Worm (Caenorhabditis elegans): ENCODE data around the gene Y38F1A.4.

The Y38F1A.4 gene

DNA sequence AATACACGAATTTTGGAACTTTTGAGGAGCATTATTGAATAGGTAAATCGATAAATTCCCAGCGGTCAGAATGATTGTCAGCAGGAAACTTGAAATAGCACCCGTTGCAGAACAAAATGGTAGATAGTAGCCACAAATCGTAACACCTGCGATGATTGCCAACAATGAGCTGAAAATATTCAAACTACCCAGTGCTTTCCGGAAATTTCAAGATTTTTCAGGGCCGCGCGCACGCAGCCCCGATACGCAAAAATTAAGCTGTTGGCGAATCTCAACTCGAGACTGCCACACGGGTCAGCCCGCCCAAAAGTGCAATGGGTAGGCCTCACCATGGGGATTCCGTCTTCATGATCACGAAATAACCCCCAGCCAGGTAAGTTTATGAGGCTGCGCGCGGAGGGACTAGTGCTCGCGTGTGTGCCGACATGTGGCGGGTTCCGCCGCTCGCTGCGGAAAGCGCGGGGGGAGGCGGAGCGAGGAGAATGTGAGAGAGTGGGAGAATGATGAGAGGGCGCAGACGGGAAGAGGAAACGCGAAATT lies 24.9 kb downstream of the Y38F1A.4 start (continued):
- TF ChIP-seq lir-3 (tag; optimal IDR thresholded peaks at IDR 0.05) (peak; percentile 82), set-16 (GFP tag; IDR thresholded peaks at IDR 0.05) (peak; percentile 100), dmd-8 (GFP tag; IDR thresholded peaks at IDR 0.05) (peak; percentile 71), zag-1 (tag; optimal IDR thresholded peaks at IDR 0.05) (no peak), Y75B8A.6 (GFP tag; IDR thresholded peaks at IDR 0.05) (peak; percentile 80; the same call in 1 of the 2 replicates), zfp-3 (GFP tag; conservative IDR thresholded peaks at IDR 0.05) (peak; percentile 91), F10B5.3 (tag; optimal IDR thresholded peaks at IDR 0.05) (peak; percentile 88), lin-13 (GFP tag; optimal IDR thresholded peaks at IDR 0.05) (peak; percentile 88), daf-16 (GFP tag; optimal IDR thresholded peaks at IDR 0.05) (peak; percentile 88 to 91), daf-16 (tag; optimal IDR thresholded peaks at IDR 0.05) (peak; percentile 86), aly-2 (tag; optimal IDR thresholded peaks at IDR 0.05) (peak; percentile 62), spr-1 (tag; optimal IDR thresholded peaks at IDR 0.05) (peak; percentile 94), zip-2 (tag; optimal IDR thresholded peaks at IDR 0.05) (peak; percentile 76), cey-2 (tag; optimal IDR thresholded peaks at IDR 0.05; ENCODE audit: borderline replicate concordance, insufficient read depth) (no peak), unc-130 (GFP tag; optimal IDR thresholded peaks at IDR 0.05) (peak; percentile 90), nhr-25 (tag; optimal IDR thresholded peaks at IDR 0.05; ENCODE audit: borderline replicate concordance, insufficient read depth) (peak; percentile 77), ceh-32 (tag; optimal IDR thresholded peaks at IDR 0.05; ENCODE audit: poor library complexity) (peak; percentile 23), zfp-2 (tag; optimal IDR thresholded peaks at IDR 0.05) (peak; percentile 83), rbr-2 (tag; optimal IDR thresholded peaks at IDR 0.05) (peak; percentile 88), lin-1 (GFP tag; IDR thresholded peaks at IDR 0.05) (peak; percentile 76), lsy-2 (tag; optimal IDR thresholded peaks at IDR 0.05) (peak; percentile 76 to 86), F49E8.2 (tag; optimal IDR thresholded peaks at IDR 0.05; ENCODE audit: borderline replicate concordance) (peak; percentile 94), nhr-42 (GFP tag; IDR thresholded peaks at IDR 0.05) (peak; percentile 94), T26A8.4 (GFP tag; IDR thresholded peaks at IDR 0.05) (peak; percentile 99), nhr-6 (tag; optimal IDR thresholded peaks at IDR 0.05) (peak; percentile 87), mdl-1 (tag; optimal IDR thresholded peaks at IDR 0.05) (peak; percentile 86 to 95), Y105C5A.15 (GFP tag; IDR thresholded peaks at IDR 0.05) (no peak; the same call in 1 of the 2 replicates), lin-15B (tag; optimal IDR thresholded peaks at IDR 0.05) (peak; percentile 2), zip-11 (GFP tag; IDR thresholded peaks at IDR 0.05) (no peak), F44E2.7 (GFP tag; IDR thresholded peaks at IDR 0.05) (peak; percentile 84), egl-27 (tag; optimal IDR thresholded peaks at IDR 0.05) (no peak), ces-1 (GFP tag; optimal IDR thresholded peaks at IDR 0.05) (peak; percentile 4), madf-5 (GFP tag; IDR thresholded peaks at IDR 0.05) (peak; percentile 90 to 93), fkh-10 (GFP tag; optimal IDR thresholded peaks at IDR 0.05) (no peak), nhr-76 (tag; optimal IDR thresholded peaks at IDR 0.05) (no peak), ztf-7 (tag; optimal IDR thresholded peaks at IDR 0.05) (peak; percentile 38), spr-3 (GFP tag; optimal IDR thresholded peaks at IDR 0.05) (peak; percentile 95), sdz-12 (GFP tag; optimal IDR thresholded peaks at IDR 0.05) (peak; percentile 88), fos-1 (tag; optimal IDR thresholded peaks at IDR 0.05) (peak; percentile 18), arid-1 (GFP tag; conservative IDR thresholded peaks at IDR 0.05) (peak; percentile 86), ZK337.2 (GFP tag; IDR thresholded peaks at IDR 0.05) (peak; percentile 42), nhr-41 (GFP tag; IDR thresholded peaks at IDR 0.05) (peak; percentile 89), F37D6.2 (tag; optimal IDR thresholded peaks at IDR 0.05) (peak; percentile 82), madf-9 (GFP tag; conservative IDR thresholded peaks at IDR 0.05) (peak; percentile 98), jun-1 (tag; optimal IDR thresholded peaks at IDR 0.05) (peak; percentile 73), lin-38 (GFP tag; IDR thresholded peaks at IDR 0.05) (peak; percentile 88), daf-8 (GFP tag; IDR thresholded peaks at IDR 0.05) (peak; percentile 79; the same call in 1 of the 2 replicates), nhr-48 (tag; optimal IDR thresholded peaks at IDR 0.05) (peak; percentile 92), unc-39 (tag; optimal IDR thresholded peaks at IDR 0.05) (peak; percentile 46), nhr-77 (tag; optimal IDR thresholded peaks at IDR 0.05) (peak; percentile 85)

Data from whole organism, L4 larva.